Worm (Caenorhabditis elegans) whole organism, L1 larva: Measurements from ENCODE around the gene vha-17.
"Not testable (repeated sequence)": the region's sequence is repeated elsewhere in the genome, so short reads cannot be mapped to it uniquely, and the experiment has no call there.

Experiments
- C34B4.2 ChIP-seq: sonication (generic microtip); optimal IDR thresholded peaks from 2 replicates; lab custom pipeline; 2017; ENCODE audit warnings: mild to moderate bottlenecking, missing genetic modification characterization, missing compliant biosample characterization
- alr-1 ChIP-seq: fragments of 200-800 bp; sonication (Bioruptor generic); optimal IDR thresholded peaks from 2 replicates; lab custom pipeline; 2018; ENCODE audit warnings: borderline replicate concordance, mild to moderate bottlenecking, missing genetic modification characterization, missing compliant biosample characterization
- ama-1 ChIP-seq: fragments of 150-350 bp; optimal IDR thresholded peaks from 2 replicates; lab custom pipeline; 2014
- ceh-8 ChIP-seq: fragments of 200-800 bp; sonication (Bioruptor generic); optimal IDR thresholded peaks from 2 replicates; lab custom pipeline; 2018; ENCODE audit warnings: mild to moderate bottlenecking, missing genetic modification characterization, moderate library complexity, missing compliant biosample characterization
- ceh-82 ChIP-seq, 3 experiments: fragments of 150-350 bp in 1 of 3; sonication (generic microtip) in 2 of 3; optimal IDR thresholded peaks; 2 replicates each; lab custom pipeline; 2014 to 2017; ENCODE audit warnings: missing biosample characterization in 3 of 3, missing genetic modification characterization in 3 of 3
- egl-27 ChIP-seq, 2 experiments: fragments of 150-350 bp in 1 of 2; sonication (generic microtip); optimal IDR thresholded peaks; 3 replicates each; lab custom pipeline; 2017 to 2018; ENCODE audit warnings: missing biosample characterization in 2 of 2, missing genetic modification characterization in 2 of 2, missing genetic modification reagents in 2 of 2
- elt-3 ChIP-seq, 6 experiments: fragments of 150-350 bp in 1 of 6; sonication (generic microtip); optimal IDR thresholded peaks; 2 replicates each; lab custom pipeline; 2017 to 2018; ENCODE audit warnings: missing biosample characterization in 6 of 6, missing genetic modification characterization in 6 of 6, inconsistent platforms in 1 of 6
- fos-1 ChIP-seq: fragments of 150-350 bp; optimal IDR thresholded peaks from 2 replicates; lab custom pipeline; 2014; ENCODE audit warnings: missing biosample characterization, missing genetic modification characterization
- lin-15B ChIP-seq: fragments of 150-350 bp; sonication (generic microtip); optimal IDR thresholded peaks from 3 replicates; lab custom pipeline; 2014; ENCODE audit warnings: missing biosample characterization, missing genetic modification characterization
- lin-35 ChIP-seq, 2 experiments: fragments of 150-350 bp; optimal IDR thresholded peaks; 2 replicates each; lab custom pipeline; 2014; ENCODE audit warnings: missing biosample characterization in 2 of 2, missing genetic modification characterization in 2 of 2, missing genetic modification reagents in 2 of 2
- mdl-1 ChIP-seq, 2 experiments: fragments of 150-350 bp; optimal IDR thresholded peaks; 2 replicates each; lab custom pipeline; 2014 to 2017; ENCODE audit warnings: missing biosample characterization in 2 of 2, missing genetic modification characterization in 2 of 2, inconsistent platforms in 1 of 2
- pqm-1 ChIP-seq: sonication (generic microtip); optimal IDR thresholded peaks from 3 replicates; lab custom pipeline; 2017; ENCODE audit warnings: missing biosample characterization, missing genetic modification characterization
- snpc-4 ChIP-seq: fragments of 150-350 bp; optimal IDR thresholded peaks from 2 replicates; lab custom pipeline; 2014; ENCODE audit warnings: missing biosample characterization, missing genetic modification characterization
- ztf-11 ChIP-seq, 2 experiments: sonication (generic microtip); optimal IDR thresholded peaks; 2 replicates each; lab custom pipeline; 2016 to 2017; ENCODE audit warnings: missing genetic modification characterization in 2 of 2, missing biosample characterization in 1 of 2, missing compliant biosample characterization in 1 of 2

- TF ChIP-seq snpc-4 (tag; lab: Kevin White, UChicago); ceh-8 (GFP tag; lab: Kevin White, UChicago); lin-15B (tag; lab: Kevin White, UChicago); fos-1 (tag; lab: Kevin White, UChicago); egl-27 (tag; optimal IDR thresholded peaks at IDR 0.05; lab: Kevin White, UChicago); mdl-1 (tag; optimal IDR thresholded peaks at IDR 0.05; lab: Kevin White, UChicago); pqm-1 (tag; lab: Kevin White, UChicago); C34B4.2; ama-1 (lab: Kevin White, UChicago); elt-3 (tag; optimal IDR thresholded peaks at IDR 0.05; lab: Kevin White, UChicago); ztf-11 (tag; optimal IDR thresholded peaks at IDR 0.05; lab: Kevin White, UChicago); ceh-82 (tag; optimal IDR thresholded peaks at IDR 0.05; lab: Kevin White, UChicago); alr-1 (tag; lab: Kevin White, UChicago); lin-35 (GFP tag; optimal IDR thresholded peaks at IDR 0.05; lab: Kevin White, UChicago): not testable (repeated sequence)
These were observed 35.3 kb upstream of the vha-17 start, which contains the start of gene nhr-267 for ce11 chrIV:9286305-9286704.
